Fruit fly (Drosophila melanogaster): Measurements from ENCODE around the gene Dtg.

The Dtg gene

dm6 chr3R:12692497-12692896 lies 44.6 kb downstream of the Dtg start, which contains the start of gene CG31347:
TSS of gene CG31347 (minus strand) at chr3R:12692597.
- TF ChIP-seq psq (optimal IDR thresholded peaks at IDR 0.05), result no peak
- no peak for TF ChIP-seq CG8478 (optimal IDR thresholded peaks at IDR 0.05)
- no peak for TF ChIP-seq EcR (GFP tag; optimal IDR thresholded peaks at IDR 0.05)
- no peak for TF ChIP-seq Dll (optimal IDR thresholded peaks at IDR 0.05)
- no peak for TF ChIP-seq usp (GFP tag; optimal IDR thresholded peaks at IDR 0.05)
- TF ChIP-seq pan (optimal IDR thresholded peaks at IDR 0.05), result no peak

DNA sequence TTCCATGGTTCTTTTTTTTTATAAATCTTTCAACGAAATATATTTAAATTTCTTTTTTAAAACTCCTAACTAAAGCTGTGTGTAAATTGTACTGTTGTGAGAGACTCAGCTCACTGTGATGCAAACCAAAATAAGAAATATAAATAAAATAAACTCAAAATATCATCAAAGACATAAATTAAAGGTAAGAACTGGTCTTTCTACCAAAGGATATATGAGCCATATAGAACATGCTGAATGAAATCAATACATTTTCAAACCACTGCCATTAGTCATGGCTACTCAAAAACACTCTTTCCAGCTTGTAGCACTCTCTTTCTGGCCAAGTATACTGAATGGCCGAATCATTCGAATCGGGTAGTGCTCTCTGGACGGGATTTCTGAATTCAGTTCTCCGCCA lies 46.9 kb downstream of the Dtg start, which contains the start of the genes CG14391 and NijC:
CG14391 (minus strand) TSS at position 101 of the 400 bp plus-strand sequence.
NijC (plus strand) TSS at position 388 of the 400 bp plus-strand sequence.
- TF ChIP-seq psq (optimal IDR thresholded peaks at IDR 0.05) (no peak), pan (optimal IDR thresholded peaks at IDR 0.05) (no peak), CG8478 (optimal IDR thresholded peaks at IDR 0.05) (no peak), Dll (optimal IDR thresholded peaks at IDR 0.05) (no peak), usp (GFP tag; optimal IDR thresholded peaks at IDR 0.05) (no peak), EcR (GFP tag; optimal IDR thresholded peaks at IDR 0.05) (no peak)

- TF ChIP-seq pan (optimal IDR thresholded peaks at IDR 0.05) (no peak), psq (optimal IDR thresholded peaks at IDR 0.05) (no peak), usp (GFP tag; optimal IDR thresholded peaks at IDR 0.05) (no peak), Dll (optimal IDR thresholded peaks at IDR 0.05) (no peak), CG8478 (optimal IDR thresholded peaks at IDR 0.05) (no peak), EcR (GFP tag; optimal IDR thresholded peaks at IDR 0.05) (no peak)
Observed at dm6 chr3R:12697022-12697421, 49.2 kb downstream of the Dtg start, which contains the start of gene Past1. TSS of gene Past1 (plus strand) at chr3R:12697322.

DNA sequence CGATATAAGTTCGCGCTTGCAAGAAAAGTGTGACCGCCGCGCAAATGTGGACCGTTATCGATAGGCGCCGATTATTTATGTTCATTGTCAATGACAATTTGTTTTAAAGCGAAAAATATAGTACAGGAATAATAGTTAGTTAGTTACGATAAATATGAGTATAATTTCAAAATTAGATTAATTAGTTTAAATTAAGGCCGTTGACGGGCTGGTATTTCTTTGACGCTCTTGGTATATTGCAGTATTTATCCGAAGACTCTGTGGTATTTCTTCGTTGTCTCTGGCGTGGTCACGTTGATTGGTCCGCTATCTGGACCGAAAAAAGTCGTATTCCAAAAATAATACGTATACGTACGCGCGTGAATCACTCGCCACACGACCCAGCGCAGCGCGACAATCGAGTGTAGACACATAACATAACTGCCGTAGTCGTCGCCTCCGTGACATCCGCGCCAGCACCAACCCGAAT lies 49.7 kb downstream of the Dtg start:
- TF ChIP-seq EcR (GFP tag; optimal IDR thresholded peaks at IDR 0.05) (no peak), CG8478 (optimal IDR thresholded peaks at IDR 0.05) (no peak), Dll (optimal IDR thresholded peaks at IDR 0.05) (no peak), usp (GFP tag; optimal IDR thresholded peaks at IDR 0.05) (no peak), pan (optimal IDR thresholded peaks at IDR 0.05) (no peak), psq (optimal IDR thresholded peaks at IDR 0.05) (no peak)

- no peak for TF ChIP-seq pan (optimal IDR thresholded peaks at IDR 0.05)
- TF ChIP-seq usp (GFP tag; optimal IDR thresholded peaks at IDR 0.05), result no peak
- no peak for TF ChIP-seq EcR (GFP tag; optimal IDR thresholded peaks at IDR 0.05)
- TF ChIP-seq Dll (optimal IDR thresholded peaks at IDR 0.05), result no peak
Observed at dm6 chr3R:12698363-12698762, 50.5 kb downstream of the Dtg start.

dm6 chr3R:12699620-12700378 lies 51.9 kb downstream of the Dtg start:
- TF ChIP-seq EcR (GFP tag; optimal IDR thresholded peaks at IDR 0.05) (no peak), pan (optimal IDR thresholded peaks at IDR 0.05) (no peak), CG8478 (optimal IDR thresholded peaks at IDR 0.05) (no peak), Dll (optimal IDR thresholded peaks at IDR 0.05) (no peak)

DNA sequence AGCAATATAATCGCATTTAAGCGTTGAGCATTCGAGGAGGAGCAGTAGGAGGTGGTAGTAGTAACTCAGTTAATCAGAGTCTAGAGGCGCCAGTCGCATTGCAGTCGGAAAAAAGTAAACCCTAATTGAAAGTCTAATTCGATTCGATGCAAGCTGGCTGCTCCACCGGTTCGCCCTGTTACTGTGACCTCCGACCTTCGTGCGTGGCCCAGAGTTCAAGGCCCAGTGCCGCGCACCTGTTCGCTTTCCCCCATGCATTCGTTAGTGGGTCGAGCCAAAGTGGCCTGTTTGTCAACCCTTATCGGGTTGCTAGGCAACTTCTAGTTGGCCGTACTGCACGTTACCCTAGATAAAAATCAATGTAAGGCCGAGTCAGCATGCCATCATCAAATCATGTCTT lies 52.6 kb downstream of the Dtg start:
- TF ChIP-seq pan (optimal IDR thresholded peaks at IDR 0.05) (no peak), CG8478 (optimal IDR thresholded peaks at IDR 0.05) (no peak), EcR (GFP tag; optimal IDR thresholded peaks at IDR 0.05) (no peak)

- TF ChIP-seq pan (optimal IDR thresholded peaks at IDR 0.05) (no peak), Dll (optimal IDR thresholded peaks at IDR 0.05) (no peak), psq (optimal IDR thresholded peaks at IDR 0.05) (no peak), EcR (GFP tag; optimal IDR thresholded peaks at IDR 0.05) (no peak), CG8478 (optimal IDR thresholded peaks at IDR 0.05) (no peak)
Observed at dm6 chr3R:12701257-12701656, 53.4 kb downstream of the Dtg start.

dm6 chr3R:12701994-12702494 lies 54.2 kb downstream of the Dtg start:
- no peak for TF ChIP-seq pan (optimal IDR thresholded peaks at IDR 0.05)
- no peak for TF ChIP-seq Dll (optimal IDR thresholded peaks at IDR 0.05)
- TF ChIP-seq usp (GFP tag; optimal IDR thresholded peaks at IDR 0.05), result no peak
- TF ChIP-seq EcR (GFP tag; optimal IDR thresholded peaks at IDR 0.05), result no peak
- no peak for TF ChIP-seq psq (optimal IDR thresholded peaks at IDR 0.05)
- TF ChIP-seq CG8478 (optimal IDR thresholded peaks at IDR 0.05), result no peak

All from whole organism.